Worm (Caenorhabditis elegans): Measurements from ENCODE around the gene fbf-1.

- no peak for TF ChIP-seq aly-2 (tag; optimal IDR thresholded peaks at IDR 0.05)
- no peak for TF ChIP-seq lin-39 (tag; optimal IDR thresholded peaks at IDR 0.05)
- TF ChIP-seq ceh-9 (tag; optimal IDR thresholded peaks at IDR 0.05) = no peak
- no peak for TF ChIP-seq unc-39 (tag; optimal IDR thresholded peaks at IDR 0.05)
- TF ChIP-seq ceh-28 (tag; optimal IDR thresholded peaks at IDR 0.05) = no peak
These were observed 42.2 kb upstream of the fbf-1 start for ce11 chrII:6122641-6123424.

Data from whole organism, L3 larva.